Fruit fly (Drosophila melanogaster): ENCODE data around the gene CG14143.

CG14143 gene

dm6 chr3L:11120419-11120958, 14.3 kb upstream of the CG14143 start, which contains the start of the genes FoxK and mRpL2 (continued):
- TF ChIP-seq insv (GFP tag; optimal IDR thresholded peaks at IDR 0.05) (peak in 1 of 2 experiments; percentile 38), sens (GFP tag) (peak; percentile 78), Xbp1 (GFP tag; optimal IDR thresholded peaks at IDR 0.05) (peak; percentile 13), inv (GFP tag; IDR thresholded peaks at IDR 0.05; ENCODE audit: partially characterized antibody) (peak; percentile 34; the same call in 1 of the 2 replicates), CG9797 (GFP tag; optimal IDR thresholded peaks at IDR 0.05) (peak; percentile 54), grau (tag; optimal IDR thresholded peaks at IDR 0.05) (peak; percentile 2), MTF-1 (GFP tag; optimal IDR thresholded peaks at IDR 0.05; ENCODE audit: borderline replicate concordance) (peak; percentile 55), stwl (tag; optimal IDR thresholded peaks at IDR 0.05) (peak; percentile 83), CG12219 (GFP tag; optimal IDR thresholded peaks at IDR 0.05) (no peak), CG7987 (GFP tag; optimal IDR thresholded peaks at IDR 0.05) (peak; percentile 28), Myb (GFP tag; optimal IDR thresholded peaks at IDR 0.05) (peak; percentile 78), lov (optimal IDR thresholded peaks at IDR 0.05) (peak; percentile 16), lov (GFP tag; IDR thresholded peaks at IDR 0.05) (no peak), CG2712 (tag; optimal IDR thresholded peaks at IDR 0.05) (peak; percentile 34), cg (GFP tag; optimal IDR thresholded peaks at IDR 0.05) (peak; percentile 26), CG6791 (GFP tag; IDR thresholded peaks at IDR 0.05; ENCODE audit: partially characterized antibody) (peak; percentile 54; the same call in 2 of the 3 replicates), CG11456 (GFP tag; IDR thresholded peaks at IDR 0.05) (no peak), CG8359 (GFP tag; optimal IDR thresholded peaks at IDR 0.05; ENCODE audit: borderline replicate concordance) (peak; percentile 80), sug (tag; optimal IDR thresholded peaks at IDR 0.05) (peak; percentile 0), ERR (GFP tag; optimal IDR thresholded peaks at IDR 0.05) (peak; percentile 4), bcd (GFP tag; optimal IDR thresholded peaks at IDR 0.05) (no peak), nom (GFP tag; optimal IDR thresholded peaks at IDR 0.05) (peak; percentile 97), knrl (GFP tag; IDR thresholded peaks at IDR 0.05; ENCODE audit: partially characterized antibody) (0 out of 3 replicates have a peak, but pooled peaks have one; percentile 27), CG15514 (GFP tag; optimal IDR thresholded peaks at IDR 0.05) (peak; percentile 69), cwo (GFP tag; optimal IDR thresholded peaks at IDR 0.05) (peak; percentile 64), CG8290 (GFP tag; optimal IDR thresholded peaks at IDR 0.05) (no peak), CG8290 (tag; optimal IDR thresholded peaks at IDR 0.05) (peak in 1 of 2 experiments; percentile 60), MESR4 (GFP tag; optimal IDR thresholded peaks at IDR 0.05) (peak; percentile 71), CG17186 (GFP tag; optimal IDR thresholded peaks at IDR 0.05) (peak; percentile 53), CG14014 (GFP tag; IDR thresholded peaks at IDR 0.05) (0 out of 2 replicates have a peak, but pooled peaks have one; percentile 6), tx (GFP tag; optimal IDR thresholded peaks at IDR 0.05) (no peak), CG10366 (GFP tag; IDR thresholded peaks at IDR 0.05) (no peak), CG8924 (tag; optimal IDR thresholded peaks at IDR 0.05) (peak; percentile 21), rib (GFP tag; IDR thresholded peaks at IDR 0.05) (0 out of 2 replicates have a peak, but pooled peaks have one; percentile 10), CG11504 (tag; optimal IDR thresholded peaks at IDR 0.05) (peak; percentile 2), crp (GFP tag; optimal IDR thresholded peaks at IDR 0.05) (peak; percentile 70 to 97), onecut (GFP tag; IDR thresholded peaks at IDR 0.05) (peak; percentile 25; the same call in 1 of the 2 replicates), pzg (GFP tag; optimal IDR thresholded peaks at IDR 0.05) (peak; percentile 82), TFAM (GFP tag; optimal IDR thresholded peaks at IDR 0.05) (no peak), YL-1 (GFP tag; optimal IDR thresholded peaks at IDR 0.05) (peak; percentile 72), caup (GFP tag; optimal IDR thresholded peaks at IDR 0.05; ENCODE audit: severe bottlenecking) (peak; percentile 6), CHES-1-like (GFP tag; optimal IDR thresholded peaks at IDR 0.05) (peak; percentile 40), Oli (tag; optimal IDR thresholded peaks at IDR 0.05) (no peak), CG12659 (GFP tag; optimal IDR thresholded peaks at IDR 0.05) (peak; percentile 43), CG10267 (tag; optimal IDR thresholded peaks at IDR 0.05) (peak; percentile 39), bbx (GFP tag; IDR thresholded peaks at IDR 0.05; ENCODE audit: partially characterized antibody) (peak; percentile 56), Ets97D (GFP tag; optimal IDR thresholded peaks at IDR 0.05) (peak; percentile 55), gfzf (GFP tag; optimal IDR thresholded peaks at IDR 0.05) (peak; percentile 48)

Data from whole organism, embryonic.